Worm (Caenorhabditis elegans): ENCODE measurements around the gene cbp-2.

Gene cbp-2

ce11 chrIII:9920764-9921163, 2.2 kb upstream of the cbp-2 start, which contains the start of gene F40F12.3:
Gene F40F12.3 (minus strand): TSS chrIII:9920864.
- TF ChIP-seq hlh-15 (tag; optimal IDR thresholded peaks at IDR 0.05) (no peak), unc-55 (GFP tag; optimal IDR thresholded peaks at IDR 0.05) (no peak)

- TF ChIP-seq pha-2 (tag; optimal IDR thresholded peaks at IDR 0.05): no peak
- TF ChIP-seq sdc-2 (tag; optimal IDR thresholded peaks at IDR 0.05): no peak
- TF ChIP-seq hlh-30 (tag; optimal IDR thresholded peaks at IDR 0.05; ENCODE audit: insufficient read depth): no peak
- TF ChIP-seq ceh-22 (tag; optimal IDR thresholded peaks at IDR 0.05): no peak
Measured at ce11 chrIII:9922310-9922709, 664 bp upstream of the cbp-2 start.

ce11 chrIII:9926650-9927049, 3.7 kb downstream of the cbp-2 start, which contains the start of gene ttr-3:
Gene ttr-3 (minus strand): TSS chrIII:9926750.
- TF ChIP-seq ets-4 (tag; optimal IDR thresholded peaks at IDR 0.05) (no peak), ceh-24 (tag; optimal IDR thresholded peaks at IDR 0.05) (no peak), eyg-1 (tag; optimal IDR thresholded peaks at IDR 0.05) (no peak), ceh-19 (GFP tag; optimal IDR thresholded peaks at IDR 0.05) (no peak), pha-4 (tag; optimal IDR thresholded peaks at IDR 0.05) (no peak), dmd-4 (tag; optimal IDR thresholded peaks at IDR 0.05; ENCODE audit: borderline replicate concordance) (no peak), ama-1 (optimal IDR thresholded peaks at IDR 0.05) (no peak), Y22D7AL.16 (tag; optimal IDR thresholded peaks at IDR 0.05) (no peak), npax-4 (tag; optimal IDR thresholded peaks at IDR 0.05) (no peak), syd-9 (tag; optimal IDR thresholded peaks at IDR 0.05) (no peak), K09A11.1 (tag; optimal IDR thresholded peaks at IDR 0.05; ENCODE audit: insufficient read depth) (no peak), che-1 (tag; optimal IDR thresholded peaks at IDR 0.05) (no peak), hlh-13 (GFP tag; optimal IDR thresholded peaks at IDR 0.05) (no peak), C38D4.7 (GFP tag; optimal IDR thresholded peaks at IDR 0.05) (no peak), lim-6 (tag; optimal IDR thresholded peaks at IDR 0.05) (no peak), rnt-1 (tag; optimal IDR thresholded peaks at IDR 0.05) (no peak)

ce11 chrIII:9927378-9927777, 4.4 kb downstream of the cbp-2 start, which contains the start of gene ttr-2:
Gene ttr-2 (plus strand): TSS chrIII:9927769.
- TF ChIP-seq ceh-45 (GFP tag; IDR thresholded peaks at IDR 0.05) (no peak), che-1 (tag; optimal IDR thresholded peaks at IDR 0.05) (no peak), hlh-15 (tag; optimal IDR thresholded peaks at IDR 0.05) (no peak), eyg-1 (tag; optimal IDR thresholded peaks at IDR 0.05) (no peak), dmd-4 (tag; optimal IDR thresholded peaks at IDR 0.05; ENCODE audit: borderline replicate concordance) (no peak), C38D4.7 (GFP tag; optimal IDR thresholded peaks at IDR 0.05) (no peak)

- TF ChIP-seq ztf-16 (tag; optimal IDR thresholded peaks at IDR 0.05) (no peak), ceh-34 (tag; optimal IDR thresholded peaks at IDR 0.05) (no peak), pax-1 (tag; optimal IDR thresholded peaks at IDR 0.05) (no peak), lim-6 (tag; optimal IDR thresholded peaks at IDR 0.05) (no peak), ceh-22 (tag; optimal IDR thresholded peaks at IDR 0.05) (no peak), gmeb-2 (tag; optimal IDR thresholded peaks at IDR 0.05) (no peak), fax-1 (tag; optimal IDR thresholded peaks at IDR 0.05) (no peak), tbx-2 (tag; optimal IDR thresholded peaks at IDR 0.05) (no peak), hlh-6 (tag; optimal IDR thresholded peaks at IDR 0.05) (no peak), nhr-11 (tag; optimal IDR thresholded peaks at IDR 0.05) (no peak), unc-55 (GFP tag; optimal IDR thresholded peaks at IDR 0.05) (no peak), elt-4 (tag; optimal IDR thresholded peaks at IDR 0.05) (no peak), pha-2 (tag; optimal IDR thresholded peaks at IDR 0.05) (no peak), npax-4 (tag; optimal IDR thresholded peaks at IDR 0.05) (no peak), ttx-3 (tag; optimal IDR thresholded peaks at IDR 0.05) (no peak), hlh-30 (tag; optimal IDR thresholded peaks at IDR 0.05; ENCODE audit: insufficient read depth) (no peak), mec-3 (tag; optimal IDR thresholded peaks at IDR 0.05; ENCODE audit: borderline replicate concordance) (no peak), K09A11.1 (tag; optimal IDR thresholded peaks at IDR 0.05; ENCODE audit: insufficient read depth) (no peak)
Measured at ce11 chrIII:9928777-9929176, 5.8 kb downstream of the cbp-2 start, which contains the start of gene ttr-1. Gene ttr-1 (plus strand): TSS chrIII:9929077.

Measured in whole organism, late embryonic.